Worm (Caenorhabditis elegans) whole organism, L4/young adult: ENCODE results near the gene R03H10.6.

Experiments used
- W03F9.2 ChIP-seq: fragments of 150-350 bp; optimal IDR thresholded peaks from 2 replicates; lab custom pipeline; 2014; ENCODE audit warnings: missing biosample characterization, missing genetic modification characterization
- dao-5 ChIP-seq: sonication (generic microtip); optimal IDR thresholded peaks from 2 replicates; lab custom pipeline; 2016; ENCODE audit warnings: missing genotype, missing genetic modification characterization, moderate library complexity, missing compliant biosample characterization
- him-1 ChIP-seq: sonication (generic microtip); optimal IDR thresholded peaks from 2 replicates; lab custom pipeline; 2016; ENCODE audit warnings: missing genotype, missing genetic modification reagents, missing genetic modification characterization, missing compliant biosample characterization

R03H10.6 gene

ce11 chrII:4129450-4129849, 43.8 kb downstream of the R03H10.6 start:
- TF ChIP-seq him-1 = no peak
- TF ChIP-seq dao-5 (tag; lab: Kevin White, UChicago) = no peak
- no peak for TF ChIP-seq W03F9.2 (tag; lab: Kevin White, UChicago)

- TF ChIP-seq him-1 (no peak), dao-5 (tag; lab: Kevin White, UChicago) (no peak), W03F9.2 (tag; lab: Kevin White, UChicago) (no peak)
These were observed 48.1 kb downstream of the R03H10.6 start for ce11 chrII:4125239-4125638.

DNA sequence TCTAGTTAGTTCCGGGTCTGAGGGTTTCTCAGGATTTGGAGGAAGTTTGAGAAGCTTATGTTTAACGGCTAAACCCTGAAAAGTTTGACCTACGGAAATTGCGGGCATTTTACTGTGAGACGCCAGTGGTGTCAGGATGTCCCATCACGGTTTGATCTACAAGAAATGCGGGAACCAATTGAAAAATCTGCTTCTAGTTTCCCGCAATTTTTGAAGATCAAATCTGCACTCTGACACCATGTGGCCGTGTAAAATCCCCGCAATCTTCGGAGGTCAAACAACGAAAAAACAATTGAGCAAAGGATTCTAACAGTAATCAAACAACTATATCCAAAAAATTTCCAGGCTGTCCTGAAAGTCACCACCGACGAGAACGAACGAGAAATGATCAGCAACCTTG, 50.4 kb downstream of the R03H10.6 start:
- TF ChIP-seq him-1 = no peak
- no peak for TF ChIP-seq dao-5 (tag; lab: Kevin White, UChicago)
- TF ChIP-seq W03F9.2 (tag; lab: Kevin White, UChicago) = no peak
